Worm (Caenorhabditis elegans) whole organism, young adult: ENCODE measurements around the gene F58B4.5.

ENCODE experiments used
- B0035.1 ChIP-seq: sonication (generic microtip); optimal IDR thresholded peaks from 2 replicates; lab custom pipeline; 2016; ENCODE audit warnings: missing genetic modification characterization, mild to moderate bottlenecking, missing compliant biosample characterization, missing genotype, missing genetic modification reagents
- B0261.1 ChIP-seq: sonication (generic microtip); optimal IDR thresholded peaks from 2 replicates; lab custom pipeline; 2016; ENCODE audit warnings: mild to moderate bottlenecking, missing genetic modification characterization, moderate library complexity, missing compliant biosample characterization
- B0336.3 ChIP-seq: fragments of 200-800 bp; sonication (Bioruptor generic); IDR thresholded peaks from 2 replicates; pipeline ENCODE4 v1.3.6; 2022; ENCODE audit warnings: missing genetic modification characterization, missing compliant biosample characterization
- C06A6.2 ChIP-seq: fragments of 200-800 bp; sonication (Bioruptor generic); conservative IDR thresholded peaks from 2 replicates; pipeline ENCODE4 v1.3.6; 2022; ENCODE audit warnings: missing genetic modification characterization, missing compliant biosample characterization
- C17E4.6 ChIP-seq: fragments of 200-800 bp; sonication (Bioruptor generic); IDR thresholded peaks from 2 replicates; pipeline ENCODE4 v1.3.6; 2022; ENCODE audit warnings: missing genetic modification reagents, missing genetic modification characterization, missing compliant biosample characterization
- D2030.7 ChIP-seq: fragments of 200-800 bp; sonication (Bioruptor generic); IDR thresholded peaks from 2 replicates; pipeline ENCODE4 v1.3.6; 2022; ENCODE audit warnings: missing genetic modification reagents, missing genetic modification characterization, missing compliant biosample characterization
- F22D6.2 ChIP-seq: sonication (generic microtip); optimal IDR thresholded peaks from 2 replicates; lab custom pipeline; 2016; ENCODE audit warnings: mild to moderate bottlenecking, missing genetic modification characterization, missing compliant biosample characterization
- F49E8.2 ChIP-seq: sonication (generic microtip); optimal IDR thresholded peaks from 3 replicates; lab custom pipeline; 2017; ENCODE audit warnings: missing genetic modification characterization, mild to moderate bottlenecking, missing compliant biosample characterization, antibody characterized with exemption, moderate library complexity; ENCODE audit not compliant: insufficient read depth
- F55B11.4 ChIP-seq: sonication (generic microtip); optimal IDR thresholded peaks from 2 replicates; lab custom pipeline; 2016; ENCODE audit warnings: missing compliant biosample characterization, missing genetic modification characterization, borderline replicate concordance; ENCODE audit not compliant: insufficient read depth
- F57C9.4 ChIP-seq: sonication (generic microtip); optimal IDR thresholded peaks from 2 replicates; lab custom pipeline; 2017; ENCODE audit warnings: mild to moderate bottlenecking, missing genetic modification characterization, missing compliant biosample characterization
- K11D2.4 ChIP-seq: fragments of 200-800 bp; sonication (Bioruptor generic); IDR thresholded peaks from 2 replicates; pipeline ENCODE4 v1.3.6; 2022; ENCODE audit warnings: missing genetic modification reagents, missing genetic modification characterization, missing compliant biosample characterization
- Y56A3A.18 ChIP-seq: fragments of 200-800 bp; sonication (Bioruptor generic); IDR thresholded peaks from 2 replicates; pipeline ENCODE4 v1.3.6; 2022; ENCODE audit warnings: missing genetic modification reagents, missing genetic modification characterization, missing compliant biosample characterization
- ama-1 ChIP-seq, 3 experiments: fragments of 150-350 bp in 1 of 3; sonication (generic microtip) in 2 of 3; optimal IDR thresholded peaks; 2 replicates each; lab custom pipeline; 2014 to 2018; ENCODE audit warnings: missing biosample characterization in 2 of 3, missing genetic modification characterization in 2 of 3, missing genetic modification reagents in 2 of 3
- aptf-2 ChIP-seq: fragments of 200-800 bp; sonication (Bioruptor generic); conservative IDR thresholded peaks from 2 replicates; pipeline ENCODE4 v1.3.6; 2022; ENCODE audit warnings: missing genetic modification reagents, missing genetic modification characterization, missing compliant biosample characterization
- aptf-3 ChIP-seq: fragments of 200-800 bp; sonication (Bioruptor generic); IDR thresholded peaks from 2 replicates; pipeline ENCODE4 v1.3.6; 2022; ENCODE audit warnings: missing genetic modification characterization, missing compliant biosample characterization
- attf-5 ChIP-seq: fragments of 200-800 bp; sonication (Bioruptor generic); optimal IDR thresholded peaks from 2 replicates; lab custom pipeline; 2018; ENCODE audit warnings: mild to moderate bottlenecking, missing genetic modification characterization, missing compliant biosample characterization
- bed-2 ChIP-seq: fragments of 200-800 bp; sonication (Bioruptor generic); IDR thresholded peaks from 2 replicates; pipeline ENCODE4 v1.3.6; 2022; ENCODE audit warnings: missing genetic modification reagents, missing genetic modification characterization, missing compliant biosample characterization
- chd-7 ChIP-seq: sonication (generic microtip); optimal IDR thresholded peaks from 2 replicates; lab custom pipeline; 2016; ENCODE audit warnings: mild to moderate bottlenecking, missing genetic modification characterization, moderate library complexity, missing compliant biosample characterization
- dpff-1 ChIP-seq: sonication (generic microtip); optimal IDR thresholded peaks from 2 replicates; lab custom pipeline; 2017; ENCODE audit warnings: mild to moderate bottlenecking, missing genetic modification characterization, missing compliant biosample characterization
- dpl-1 ChIP-seq: fragments of 150-350 bp; optimal IDR thresholded peaks from 2 replicates; lab custom pipeline; 2014; ENCODE audit warnings: missing biosample characterization, missing genetic modification reagents, missing genetic modification characterization
- ekl-4 ChIP-seq: fragments of 200-800 bp; sonication (Bioruptor generic); IDR thresholded peaks from 2 replicates; pipeline ENCODE4 v1.3.6; 2022; ENCODE audit warnings: missing genetic modification reagents, missing genetic modification characterization, missing compliant biosample characterization
- hmg-1.2 ChIP-seq: fragments of 200-800 bp; sonication (Bioruptor generic); IDR thresholded peaks from 2 replicates; pipeline ENCODE4 v1.3.6; 2022; ENCODE audit warnings: missing genetic modification reagents, missing genetic modification characterization, missing compliant biosample characterization
- hmg-20 ChIP-seq: fragments of 200-800 bp; sonication (Bioruptor generic); IDR thresholded peaks from 2 replicates; pipeline ENCODE4 v1.3.6; 2022; ENCODE audit warnings: missing genetic modification reagents, missing genetic modification characterization, missing compliant biosample characterization
- hrde-1 ChIP-seq: sonication (generic microtip); optimal IDR thresholded peaks from 2 replicates; lab custom pipeline; 2016; ENCODE audit warnings: missing genetic modification characterization, mild to moderate bottlenecking, missing compliant biosample characterization, moderate library complexity, missing genotype, missing genetic modification reagents, borderline replicate concordance
- hsf-1 ChIP-seq: fragments of 200-800 bp; sonication (Bioruptor generic); IDR thresholded peaks from 2 replicates; pipeline ENCODE4 v1.3.6; 2022; ENCODE audit warnings: missing genetic modification reagents, missing genetic modification characterization, missing compliant biosample characterization
- lag-1 ChIP-seq: fragments of 200-800 bp; sonication (Bioruptor generic); IDR thresholded peaks from 2 replicates; pipeline ENCODE4 v1.3.6; 2022; ENCODE audit warnings: missing genetic modification reagents, missing genetic modification characterization, missing compliant biosample characterization
- lin-54 ChIP-seq: fragments of 200-800 bp; sonication (Bioruptor generic); optimal IDR thresholded peaks from 2 replicates; lab custom pipeline; 2018; ENCODE audit warnings: mild to moderate bottlenecking, missing genetic modification characterization, missing compliant biosample characterization
- lir-1 ChIP-seq: fragments of 200-800 bp; sonication (Bioruptor generic); conservative IDR thresholded peaks from 2 replicates; pipeline ENCODE4 v1.3.6; 2022; ENCODE audit warnings: missing genetic modification reagents, missing genetic modification characterization, missing compliant biosample characterization
- lsy-27 ChIP-seq: sonication (generic microtip); optimal IDR thresholded peaks from 2 replicates; lab custom pipeline; 2017; ENCODE audit warnings: missing genetic modification characterization, mild to moderate bottlenecking, missing compliant biosample characterization, antibody characterized with exemption, missing genotype, borderline replicate concordance; ENCODE audit not compliant: insufficient read depth
- madf-3 ChIP-seq: fragments of 200-800 bp; sonication (Bioruptor generic); IDR thresholded peaks from 2 replicates; pipeline ENCODE4 v1.3.6; 2022; ENCODE audit warnings: missing genetic modification reagents, missing genetic modification characterization, missing compliant biosample characterization
- madf-6 ChIP-seq: fragments of 200-800 bp; sonication (Bioruptor generic); IDR thresholded peaks from 2 replicates; pipeline ENCODE4 v1.3.6; 2022; ENCODE audit warnings: missing genetic modification reagents, missing genetic modification characterization, missing compliant biosample characterization
- mcd-1 ChIP-seq: fragments of 200-800 bp; sonication (Bioruptor generic); IDR thresholded peaks from 2 replicates; pipeline ENCODE4 v1.3.6; 2022; ENCODE audit warnings: missing genetic modification reagents, missing genetic modification characterization, missing compliant biosample characterization
- mel-28 ChIP-seq: sonication (generic microtip); optimal IDR thresholded peaks from 2 replicates; lab custom pipeline; 2016; ENCODE audit warnings: borderline replicate concordance, mild to moderate bottlenecking, missing genetic modification characterization, missing compliant biosample characterization
- nfya-1 ChIP-seq: sonication (generic microtip); optimal IDR thresholded peaks from 2 replicates; lab custom pipeline; 2017; ENCODE audit warnings: antibody characterized with exemption, missing compliant biosample characterization, missing genetic modification characterization, borderline replicate concordance; ENCODE audit not compliant: insufficient read depth
- nfyb-1 ChIP-seq: fragments of 200-800 bp; sonication (Bioruptor generic); IDR thresholded peaks from 2 replicates; pipeline ENCODE4 v1.3.6; 2022; ENCODE audit warnings: missing genetic modification reagents, missing genetic modification characterization, missing compliant biosample characterization
- nhr-80 ChIP-seq: sonication (generic microtip); optimal IDR thresholded peaks from 2 replicates; lab custom pipeline; 2016; ENCODE audit warnings: missing genetic modification characterization, missing compliant biosample characterization
- rcor-1 ChIP-seq: fragments of 200-800 bp; sonication (Bioruptor generic); IDR thresholded peaks from 2 replicates; pipeline ENCODE4 v1.3.6; 2022; ENCODE audit warnings: missing genetic modification reagents, missing genetic modification characterization, missing compliant biosample characterization
- rec-8 ChIP-seq, 2 experiments: sonication (generic microtip); optimal IDR thresholded peaks; 2 replicates each; lab custom pipeline; 2016; ENCODE audit warnings: mild to moderate bottlenecking in 2 of 2, missing genetic modification characterization in 2 of 2, missing genetic modification reagents in 2 of 2, missing genotype in 2 of 2, missing biosample characterization in 1 of 2, missing compliant biosample characterization in 1 of 2, moderate library complexity in 1 of 2
- repo-1 ChIP-seq: sonication (generic microtip); optimal IDR thresholded peaks from 2 replicates; lab custom pipeline; 2017; ENCODE audit warnings: mild to moderate bottlenecking, missing genetic modification characterization, missing compliant biosample characterization
- sptf-2 ChIP-seq: fragments of 200-800 bp; sonication (Bioruptor generic); optimal IDR thresholded peaks from 2 replicates; lab custom pipeline; 2018; ENCODE audit warnings: mild to moderate bottlenecking, missing genetic modification characterization, missing compliant biosample characterization
- tbp1 ChIP-seq: fragments of 200-800 bp; sonication (Bioruptor generic); optimal IDR thresholded peaks from 2 replicates; lab custom pipeline; 2018; ENCODE audit warnings: mild to moderate bottlenecking, missing genetic modification characterization, missing compliant biosample characterization
- zfh-2 ChIP-seq: fragments of 200-800 bp; sonication (Bioruptor generic); conservative IDR thresholded peaks from 2 replicates; pipeline ENCODE4 v1.3.6; 2022; ENCODE audit warnings: missing genetic modification reagents, missing genetic modification characterization, missing compliant biosample characterization
- ztf-18 ChIP-seq: sonication (generic microtip); optimal IDR thresholded peaks from 2 replicates; lab custom pipeline; 2016; ENCODE audit warnings: missing genotype, mild to moderate bottlenecking, missing genetic modification characterization, missing compliant biosample characterization
- ztf-25 ChIP-seq: fragments of 200-800 bp; sonication (Bioruptor generic); IDR thresholded peaks from 2 replicates; pipeline ENCODE4 v1.3.6; 2022; ENCODE audit warnings: missing genetic modification reagents, missing genetic modification characterization, missing compliant biosample characterization
- ztf-26 ChIP-seq: sonication (generic microtip); optimal IDR thresholded peaks from 2 replicates; lab custom pipeline; 2017; ENCODE audit warnings: missing genetic modification characterization, missing compliant biosample characterization

The F58B4.5 gene

DNA sequence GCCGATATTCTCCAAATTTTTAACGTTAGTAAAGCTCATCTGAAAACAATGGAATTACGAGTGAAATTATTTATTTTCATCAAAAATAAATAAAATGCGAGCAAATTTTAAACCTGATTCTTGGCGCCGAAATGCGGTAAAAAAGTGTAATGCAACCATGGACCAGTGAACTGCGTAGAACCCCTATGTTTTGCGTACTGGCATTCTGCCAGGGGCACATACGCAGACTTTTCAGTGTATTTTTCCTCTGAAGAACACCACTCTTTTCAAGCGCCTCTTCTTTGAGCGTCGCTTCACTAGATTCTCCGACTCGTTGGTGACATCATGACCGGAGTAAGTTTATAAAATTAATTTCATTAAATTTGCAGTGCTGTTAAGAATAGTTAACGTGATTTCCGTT is 33.0 kb downstream of the F58B4.5 start, which contains the start of the genes ctf-4 and eef-1G (continued):
- TF ChIP-seq nfya-1 (tag; lab: Kevin White, UChicago) (no peak), hmg-1.2 (GFP tag; lab: Robert Waterston, UW) (peak; percentile 99), C06A6.2 (peak; percentile 86), Y56A3A.18 (GFP tag; lab: Robert Waterston, UW) (0 out of 2 replicates have a peak, but pooled peaks have one; percentile 21), tbp1 (GFP tag; lab: Kevin White, UChicago) (peak; percentile 74), nhr-80 (tag; lab: Kevin White, UChicago) (peak; percentile 97), C17E4.6 (GFP tag; lab: Robert Waterston, UW) (peak; percentile 54; the same call in 1 of the 2 replicates), aptf-2 (GFP tag; lab: Robert Waterston, UW) (0 out of 2 replicates have a peak, but pooled peaks have one; percentile 7), lag-1 (GFP tag; lab: Robert Waterston, UW) (no peak), lin-54 (peak; percentile 95), rcor-1 (peak; percentile 94), hmg-20 (GFP tag; lab: Robert Waterston, UW) (0 out of 2 replicates have a peak, but pooled peaks have one; percentile 49), D2030.7 (GFP tag; lab: Robert Waterston, UW) (peak; percentile 82), B0261.1 (tag; lab: Kevin White, UChicago) (no peak), ekl-4 (peak; percentile 93), lsy-27 (tag; lab: Kevin White, UChicago) (no peak), ama-1 (optimal IDR thresholded peaks at IDR 0.05; lab: Kevin White, UChicago) (no peak), ama-1 (GFP tag; optimal IDR thresholded peaks at IDR 0.05; lab: Kevin White, UChicago) (no peak), F55B11.4 (tag; lab: Kevin White, UChicago) (no peak), F22D6.2 (tag; lab: Kevin White, UChicago) (peak; percentile 70), attf-5 (peak; percentile 97), hrde-1 (tag; lab: Kevin White, UChicago) (no peak), K11D2.4 (GFP tag; lab: Robert Waterston, UW) (peak; percentile 90), F49E8.2 (tag; lab: Kevin White, UChicago) (peak; percentile 51), B0035.1 (no peak), dpl-1 (GFP tag; lab: Kevin White, UChicago) (peak; percentile 89), ztf-26 (peak; percentile 77), ztf-25 (GFP tag; lab: Robert Waterston, UW) (no peak), zfh-2 (GFP tag; lab: Robert Waterston, UW) (no peak), F57C9.4 (tag; lab: Kevin White, UChicago) (no peak), bed-2 (GFP tag; lab: Robert Waterston, UW) (no peak), sptf-2 (GFP tag; lab: Kevin White, UChicago) (no peak), aptf-3 (no peak)

DNA sequence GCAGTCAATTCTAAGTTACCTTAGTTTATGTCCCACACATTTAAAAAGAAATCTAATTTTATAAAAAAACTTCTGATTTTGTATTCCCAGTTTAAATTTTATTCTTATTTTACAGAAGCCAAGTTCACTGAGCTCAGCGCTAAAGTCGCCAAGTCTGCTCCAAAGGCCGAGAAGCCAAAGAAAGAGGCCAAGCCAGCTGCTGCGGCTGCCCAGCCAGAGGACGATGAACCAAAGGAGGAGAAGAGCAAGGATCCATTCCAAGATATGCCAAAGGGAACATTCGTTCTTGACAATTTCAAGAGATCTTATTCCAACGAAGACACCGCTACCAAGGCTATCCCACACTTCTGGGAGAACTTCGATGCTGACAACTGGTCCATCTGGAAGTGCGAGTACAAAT is 34.4 kb downstream of the F58B4.5 start:
- TF ChIP-seq F22D6.2 (tag; lab: Kevin White, UChicago) (no peak), repo-1 (tag; lab: Kevin White, UChicago) (peak; percentile 8), lir-1 (GFP tag; lab: Robert Waterston, UW) (no peak), B0336.3 (GFP tag; lab: Robert Waterston, UW) (0 out of 2 replicates have a peak, but pooled peaks have one; percentile 53), madf-3 (peak; percentile 14; the same call in 1 of the 2 replicates), hmg-20 (GFP tag; lab: Robert Waterston, UW) (0 out of 2 replicates have a peak, but pooled peaks have one; percentile 27), mel-28 (tag; lab: Kevin White, UChicago) (no peak), dpff-1 (tag; lab: Kevin White, UChicago) (no peak), zfh-2 (GFP tag; lab: Robert Waterston, UW) (peak; percentile 61), madf-6 (GFP tag; lab: Robert Waterston, UW) (peak; percentile 45; the same call in 1 of the 2 replicates), chd-7 (tag; lab: Kevin White, UChicago) (peak; percentile 37), hmg-1.2 (GFP tag; lab: Robert Waterston, UW) (no peak; the same call in 1 of the 2 replicates), tbp1 (GFP tag; lab: Kevin White, UChicago) (no peak), mcd-1 (peak; percentile 56), hsf-1 (GFP tag; lab: Robert Waterston, UW) (peak; percentile 46; the same call in 1 of the 2 replicates), ztf-18 (tag; lab: Kevin White, UChicago) (no peak), nfyb-1 (0 out of 2 replicates have a peak, but pooled peaks have one; percentile 23), ztf-26 (no peak), rec-8 (tag; optimal IDR thresholded peaks at IDR 0.05; lab: Kevin White, UChicago) (no peak)
